Fruit fly (Drosophila melanogaster): ENCODE measurements around the gene CG1965.

The CG1965 gene

dm6 chr3R:7067092-7067491 is at the start of gene CG1965, which contains the start of gene CG1105:
CG1965 (plus strand) TSS chr3R:7067401.
CG1105 (minus strand) TSS chr3R:7067136.
- peak; percentile 91 for TF ChIP-seq Sox14 (GFP tag; optimal IDR thresholded peaks at IDR 0.05)
- peak; percentile 91 for TF ChIP-seq lz (GFP tag; optimal IDR thresholded peaks at IDR 0.05)
- TF ChIP-seq ss (GFP tag; optimal IDR thresholded peaks at IDR 0.05), result no peak
- no peak for TF ChIP-seq CG9139 (GFP tag; optimal IDR thresholded peaks at IDR 0.05)
- peak; percentile 84 for TF ChIP-seq fkh (GFP tag; optimal IDR thresholded peaks at IDR 0.05)
- TF ChIP-seq CG11902 (GFP tag; optimal IDR thresholded peaks at IDR 0.05), result peak; percentile 89
- peak; percentile 90 for TF ChIP-seq Hr4 (GFP tag; optimal IDR thresholded peaks at IDR 0.05)
- peak; percentile 69 for TF ChIP-seq CG8319 (GFP tag; optimal IDR thresholded peaks at IDR 0.05)
- TF ChIP-seq fd59A (GFP tag; optimal IDR thresholded peaks at IDR 0.05), result peak; percentile 50
- no peak for TF ChIP-seq CG6276 (GFP tag; optimal IDR thresholded peaks at IDR 0.05)
- peak; percentile 30 for TF ChIP-seq fd85E (GFP tag; optimal IDR thresholded peaks at IDR 0.05)
- TF ChIP-seq CG4318 (GFP tag; optimal IDR thresholded peaks at IDR 0.05), result no peak
- peak; percentile 88 for TF ChIP-seq CG3919 (GFP tag; optimal IDR thresholded peaks at IDR 0.05)
- TF ChIP-seq achi (GFP tag; optimal IDR thresholded peaks at IDR 0.05), result peak; percentile 85
- TF ChIP-seq CG8632 (GFP tag; optimal IDR thresholded peaks at IDR 0.05), result no peak
- peak; percentile 92 for TF ChIP-seq esn (GFP tag; optimal IDR thresholded peaks at IDR 0.05)
- TF ChIP-seq CG6854 (GFP tag; optimal IDR thresholded peaks at IDR 0.05), result no peak
- TF ChIP-seq pdm3 (GFP tag; optimal IDR thresholded peaks at IDR 0.05), result peak; percentile 92
- peak; percentile 66; the same call in 1 of the 2 replicates for TF ChIP-seq CG11294 (GFP tag; IDR thresholded peaks at IDR 0.05)
- TF ChIP-seq topi (GFP tag; optimal IDR thresholded peaks at IDR 0.05), result peak; percentile 82
- peak; percentile 86 for TF ChIP-seq Eip75B (GFP tag; optimal IDR thresholded peaks at IDR 0.05)
- TF ChIP-seq Eip93F (GFP tag; optimal IDR thresholded peaks at IDR 0.05), result peak; percentile 75
- TF ChIP-seq CG1621 (tag; optimal IDR thresholded peaks at IDR 0.05), result peak; percentile 68
- peak; percentile 61 for TF ChIP-seq dac (GFP tag; optimal IDR thresholded peaks at IDR 0.05)
- peak; percentile 92 for TF ChIP-seq cyc (GFP tag; optimal IDR thresholded peaks at IDR 0.05)
- TF ChIP-seq Sox102F (GFP tag; optimal IDR thresholded peaks at IDR 0.05), result peak; percentile 75
- no peak for TF ChIP-seq Blimp-1 (GFP tag; optimal IDR thresholded peaks at IDR 0.05)
- peak; percentile 83 for TF ChIP-seq Gug (GFP tag; IDR thresholded peaks at IDR 0.05)
- TF ChIP-seq salr (GFP tag; optimal IDR thresholded peaks at IDR 0.05), result peak in 1 of 2 experiments; percentile 65
- TF ChIP-seq CG10631 (GFP tag; optimal IDR thresholded peaks at IDR 0.05), result peak; percentile 91
- peak; percentile 70 for TF ChIP-seq CG10669 (GFP tag; optimal IDR thresholded peaks at IDR 0.05)
- TF ChIP-seq net (GFP tag; optimal IDR thresholded peaks at IDR 0.05), result no peak
- TF ChIP-seq Hr39 (GFP tag; optimal IDR thresholded peaks at IDR 0.05), result peak; percentile 94
- peak; percentile 77 for TF ChIP-seq vri (GFP tag; optimal IDR thresholded peaks at IDR 0.05)
- TF ChIP-seq CG6808 (GFP tag; optimal IDR thresholded peaks at IDR 0.05), result peak; percentile 59
- peak; percentile 93 for TF ChIP-seq Eip78C (GFP tag)
- TF ChIP-seq CG6163 (GFP tag; IDR thresholded peaks at IDR 0.05), result no peak; the same call in 1 of the 3 replicates
- TF ChIP-seq CG11762 (GFP tag; optimal IDR thresholded peaks at IDR 0.05; ENCODE audit: insufficient read depth), result peak; percentile 61
- TF ChIP-seq spab (GFP tag; optimal IDR thresholded peaks at IDR 0.05), result no peak
- peak; percentile 82 for TF ChIP-seq CG6792 (GFP tag; optimal IDR thresholded peaks at IDR 0.05)
- TF ChIP-seq Ets96B (tag; optimal IDR thresholded peaks at IDR 0.05), result peak; percentile 81
- TF ChIP-seq Lpt (GFP tag; optimal IDR thresholded peaks at IDR 0.05), result peak; percentile 73
- no peak for TF ChIP-seq Hr38 (GFP tag; optimal IDR thresholded peaks at IDR 0.05)
- no peak for TF ChIP-seq CG16779 (tag; optimal IDR thresholded peaks at IDR 0.05)
- peak; percentile 80 for TF ChIP-seq CG7368 (GFP tag; optimal IDR thresholded peaks at IDR 0.05)
- peak; percentile 76 for TF ChIP-seq CG34406 (GFP tag; optimal IDR thresholded peaks at IDR 0.05)
- peak; percentile 82 for TF ChIP-seq CG32006 (GFP tag; optimal IDR thresholded peaks at IDR 0.05)
- TF ChIP-seq dsx (GFP tag; optimal IDR thresholded peaks at IDR 0.05; ENCODE audit: poor library complexity, severe bottlenecking), result peak; percentile 65
- peak; percentile 89 for TF ChIP-seq acj6 (GFP tag; optimal IDR thresholded peaks at IDR 0.05)
- peak; percentile 88 for TF ChIP-seq CG3032 (tag; optimal IDR thresholded peaks at IDR 0.05)
- TF ChIP-seq svp (GFP tag), result peak; percentile 97
- TF ChIP-seq Ets21C (GFP tag; optimal IDR thresholded peaks at IDR 0.05), result peak; percentile 92

All from whole organism, prepupa.